Worm (Caenorhabditis elegans) whole organism, L1 larva: ENCODE results near the gene lron-1.

Source experiments
- ama-1 ChIP-seq: fragments of 150-350 bp; optimal IDR thresholded peaks from 2 replicates; lab custom pipeline; 2014
- fkh-4 ChIP-seq: sonication (generic microtip); optimal IDR thresholded peaks from 2 replicates; lab custom pipeline; 2016; ENCODE audit warnings: missing compliant biosample characterization, missing genetic modification characterization, borderline replicate concordance
- lin-15B ChIP-seq: fragments of 150-350 bp; sonication (generic microtip); optimal IDR thresholded peaks from 3 replicates; lab custom pipeline; 2014; ENCODE audit warnings: missing biosample characterization, missing genetic modification characterization
- lsy-2 ChIP-seq, 2 experiments: fragments of 150-350 bp; optimal IDR thresholded peaks; 2 replicates each; lab custom pipeline; 2014; ENCODE audit warnings: missing biosample characterization in 2 of 2, missing genetic modification characterization in 2 of 2
- nhr-11 ChIP-seq: fragments of 150-350 bp; optimal IDR thresholded peaks from 2 replicates; lab custom pipeline; 2014; ENCODE audit warnings: missing biosample characterization, missing genetic modification characterization
- nhr-12 ChIP-seq: sonication (generic microtip); optimal IDR thresholded peaks from 2 replicates; lab custom pipeline; 2017; ENCODE audit warnings: missing biosample characterization, missing genetic modification characterization
- nhr-20 ChIP-seq: sonication (generic microtip); optimal IDR thresholded peaks from 2 replicates; lab custom pipeline; 2016; ENCODE audit warnings: mild to moderate bottlenecking, missing genetic modification characterization, missing compliant biosample characterization
- nhr-76 ChIP-seq: sonication (generic microtip); optimal IDR thresholded peaks from 2 replicates; lab custom pipeline; 2017; ENCODE audit warnings: missing biosample characterization, missing genetic modification characterization
- unc-98 ChIP-seq: fragments of 200-800 bp; sonication (Bioruptor generic); IDR thresholded peaks from 2 replicates; pipeline ENCODE4 v1.3.6; 2022; ENCODE audit warnings: missing genetic modification characterization, missing compliant biosample characterization
- ztf-11 ChIP-seq, 2 experiments: sonication (generic microtip); optimal IDR thresholded peaks; 2 replicates each; lab custom pipeline; 2016 to 2017; ENCODE audit warnings: missing genetic modification characterization in 2 of 2, missing biosample characterization in 1 of 2, missing compliant biosample characterization in 1 of 2

DNA sequence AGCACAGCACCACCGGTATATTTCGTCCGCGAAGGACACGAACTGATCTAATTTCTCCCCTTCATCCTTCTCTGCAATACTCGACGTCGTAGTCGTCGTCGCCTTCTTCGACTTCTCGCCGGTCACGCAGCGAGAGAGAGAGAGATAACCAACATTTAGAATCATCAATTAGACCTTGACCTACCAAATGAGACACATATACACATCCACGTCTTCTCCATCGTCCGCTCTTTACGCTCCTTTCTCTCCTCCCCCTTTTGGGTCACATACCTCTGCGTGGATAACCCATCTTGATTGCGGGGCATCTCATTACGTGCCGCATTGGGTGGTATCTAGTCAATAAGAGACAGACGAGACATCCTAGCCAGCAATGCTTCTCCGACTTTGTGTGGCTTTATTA lies 8.9 kb downstream of the lron-1 start, which contains the start of gene sym-1:
- no peak for TF ChIP-seq nhr-20
- no peak for TF ChIP-seq lsy-2 (tag; optimal IDR thresholded peaks at IDR 0.05; lab: Kevin White, UChicago)
- no peak for TF ChIP-seq lin-15B (tag; lab: Kevin White, UChicago)
- TF ChIP-seq nhr-12 (tag; lab: Kevin White, UChicago): no peak
- no peak for TF ChIP-seq unc-98 (GFP tag; lab: Robert Waterston, UW)
- no peak for TF ChIP-seq fkh-4 (tag; lab: Kevin White, UChicago)
- TF ChIP-seq nhr-76 (tag; lab: Kevin White, UChicago): no peak
- no peak for TF ChIP-seq ztf-11 (tag; optimal IDR thresholded peaks at IDR 0.05; lab: Kevin White, UChicago)
- TF ChIP-seq nhr-11 (tag; lab: Kevin White, UChicago): no peak
- TF ChIP-seq ama-1 (lab: Kevin White, UChicago): no peak
